Fruit fly (Drosophila melanogaster): Measurements from ENCODE around the gene PIG-H.

- TF ChIP-seq CG3065 (GFP tag; optimal IDR thresholded peaks at IDR 0.05) = no peak
- no peak for TF ChIP-seq sens-2 (GFP tag; IDR thresholded peaks at IDR 0.05)
- TF ChIP-seq hb (GFP tag; IDR thresholded peaks at IDR 0.05; ENCODE audit: partially characterized antibody) = no peak
- no peak for TF ChIP-seq CG17612 (GFP tag; IDR thresholded peaks at IDR 0.05)
- TF ChIP-seq BtbVII (GFP tag; optimal IDR thresholded peaks at IDR 0.05) = no peak
- TF ChIP-seq gcm2 (GFP tag; optimal IDR thresholded peaks at IDR 0.05) = no peak
- no peak; the same call in 1 of the 2 replicates for TF ChIP-seq vvl (GFP tag; IDR thresholded peaks at IDR 0.05)
- no peak for TF ChIP-seq MESR4 (GFP tag; optimal IDR thresholded peaks at IDR 0.05)
- no peak for TF ChIP-seq Abd-B (GFP tag; optimal IDR thresholded peaks at IDR 0.05)
- TF ChIP-seq ab (GFP tag; optimal IDR thresholded peaks at IDR 0.05) = no peak
- no peak for TF ChIP-seq CG14014 (GFP tag; IDR thresholded peaks at IDR 0.05)
These were observed 38.3 kb downstream of the PIG-H start for dm6 chr3R:8037896-8038295.

Data from whole organism, embryonic.